Worm (Caenorhabditis elegans) whole organism, midembryonic: Measurements from ENCODE around the gene lido-12.

Experiments used
- T22C8.4 ChIP-seq: fragments of 200-800 bp; sonication (Bioruptor generic); IDR thresholded peaks from 2 replicates; pipeline ENCODE4 v1.3.6; 2022; ENCODE audit warnings: missing genetic modification characterization, missing compliant biosample characterization
- flt-1 ChIP-seq: fragments of 200-800 bp; sonication (Bioruptor generic); IDR thresholded peaks from 2 replicates; pipeline ENCODE4 v1.3.6; 2022; ENCODE audit warnings: missing genetic modification characterization, missing compliant biosample characterization
- ref-1 ChIP-seq: fragments of 200-800 bp; sonication (Bioruptor generic); conservative IDR thresholded peaks from 2 replicates; pipeline ENCODE4 v1.3.6; 2022; ENCODE audit warnings: missing genetic modification reagents, missing genetic modification characterization, missing compliant biosample characterization
- ztf-23 ChIP-seq: fragments of 200-800 bp; sonication (Bioruptor generic); IDR thresholded peaks from 2 replicates; pipeline ENCODE4 v1.3.6; 2022; ENCODE audit warnings: missing genetic modification reagents, missing genetic modification characterization, missing compliant biosample characterization
- ztf-29 ChIP-seq: fragments of 200-800 bp; sonication (Bioruptor generic); IDR thresholded peaks from 2 replicates; pipeline ENCODE4 v1.3.6; 2022; ENCODE audit warnings: missing genetic modification reagents, missing genetic modification characterization, missing compliant biosample characterization

- TF ChIP-seq ztf-23 (GFP tag; lab: Robert Waterston, UW), result no peak
- TF ChIP-seq T22C8.4 (GFP tag; lab: Robert Waterston, UW), result no peak
- no peak for TF ChIP-seq ref-1 (GFP tag; lab: Robert Waterston, UW)
- TF ChIP-seq flt-1 (GFP tag; lab: Robert Waterston, UW), result no peak
- no peak for TF ChIP-seq ztf-29 (GFP tag; lab: Robert Waterston, UW)
Measured at ce11 chrII:2962531-2963164, 43.0 kb upstream of the lido-12 start.
